Worm (Caenorhabditis elegans): Measurements from ENCODE around the gene sucl-1.

DNA sequence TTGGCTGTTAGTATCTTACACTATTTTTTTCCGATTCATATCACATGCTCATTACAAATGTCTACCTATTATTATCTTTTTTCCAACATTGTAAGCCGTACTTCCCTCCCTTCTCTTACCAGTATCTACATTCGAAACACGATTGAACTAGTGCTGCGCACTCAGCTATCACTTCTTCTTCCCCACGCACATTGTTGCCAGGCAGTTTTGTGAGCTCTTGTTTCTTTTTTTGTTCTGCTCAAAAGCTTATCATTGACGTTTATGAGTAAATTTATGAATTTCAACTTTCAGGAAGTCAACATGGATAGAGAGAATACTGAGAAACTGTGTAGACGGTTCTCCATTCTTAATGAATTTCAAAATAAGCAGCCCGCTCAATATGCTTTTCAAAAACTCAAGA lies 32.7 kb upstream of the sucl-1 start, which contains the start of gene F33C8.2:
- no peak for TF ChIP-seq elt-1 (tag; optimal IDR thresholded peaks at IDR 0.05; ENCODE audit: borderline replicate concordance, insufficient read depth)
- no peak for TF ChIP-seq nhr-28 (tag; optimal IDR thresholded peaks at IDR 0.05)
- no peak for TF ChIP-seq drap-1 (GFP tag; optimal IDR thresholded peaks at IDR 0.05)
- TF ChIP-seq unc-62 (GFP tag; optimal IDR thresholded peaks at IDR 0.05), result no peak
- no peak for TF ChIP-seq mep-1 (tag; optimal IDR thresholded peaks at IDR 0.05)
- TF ChIP-seq mab-5 (tag; optimal IDR thresholded peaks at IDR 0.05), result no peak
